Fruit fly (Drosophila melanogaster) whole organism, wandering third instar larva: ENCODE results near the gene mud.

Source experiments
- Abd-B ChIP-seq: fragments of >200 bp; optimal IDR thresholded peaks from 2 replicates; lab custom pipeline; 2017; ENCODE audit warnings: missing biosample characterization, missing genetic modification characterization
- CG32264 ChIP-seq: fragments of 200-800 bp; sonication (Bioruptor generic); optimal IDR thresholded peaks from 2 replicates; lab custom pipeline; 2016; ENCODE audit warnings: missing biosample characterization, missing genetic modification characterization
- CG9705 ChIP-seq: fragments of 200-800 bp; sonication (Bioruptor generic); optimal IDR thresholded peaks from 2 replicates; lab custom pipeline; 2018; ENCODE audit warnings: missing biosample characterization, mild to moderate bottlenecking, missing genetic modification characterization
- CrebA ChIP-seq: fragments of 200-800 bp; sonication (Bioruptor generic); optimal IDR thresholded peaks from 2 replicates; lab custom pipeline; 2016; ENCODE audit warnings: missing biosample characterization, mild to moderate bottlenecking, missing genetic modification characterization, borderline replicate concordance
- Dfd ChIP-seq: fragments of >200 bp; optimal IDR thresholded peaks from 2 replicates; lab custom pipeline; 2017; ENCODE audit warnings: missing biosample characterization, missing genetic modification characterization
- Dif ChIP-seq: fragments of 200-275, 200-300 bp; sonication (Bioruptor generic); optimal IDR thresholded peaks from 2 replicates; lab custom pipeline; 2018; ENCODE audit warnings: missing biosample characterization, missing genetic modification characterization; ENCODE audit not compliant: partially characterized antibody
- GATAd ChIP-seq: sonication (Bioruptor generic); optimal IDR thresholded peaks from 2 replicates; lab custom pipeline; 2016; ENCODE audit warnings: missing biosample characterization, missing genetic modification characterization
- HLH106 ChIP-seq: fragments of 200-800 bp; optimal IDR thresholded peaks from 3 replicates; lab custom pipeline; 2019; ENCODE audit warnings: missing biosample characterization, mild to moderate bottlenecking, missing genetic modification characterization, moderate library complexity
- Hnf4 ChIP-seq: fragments of 200-800 bp; sonication (Bioruptor generic); optimal IDR thresholded peaks from 2 replicates; lab custom pipeline; 2016; ENCODE audit warnings: missing biosample characterization, mild to moderate bottlenecking, missing genetic modification characterization
- Hr78 ChIP-seq: fragments of >200 bp; optimal IDR thresholded peaks from 2 replicates; lab custom pipeline; 2017; ENCODE audit warnings: missing biosample characterization, missing genetic modification characterization
- Hr83 ChIP-seq: fragments of 200-300 bp; sonication (Bioruptor generic); optimal IDR thresholded peaks from 2 replicates; lab custom pipeline; 2016; ENCODE audit warnings: missing biosample characterization, mild to moderate bottlenecking, missing genetic modification characterization, moderate library complexity; ENCODE audit not compliant: poor library complexity, severe bottlenecking
- Jra ChIP-seq: sonication (Bioruptor generic); optimal IDR thresholded peaks from 2 replicates; lab custom pipeline; 2016; ENCODE audit warnings: missing biosample characterization, missing genetic modification characterization
- Mio ChIP-seq: sonication (Bioruptor generic); optimal IDR thresholded peaks from 2 replicates; lab custom pipeline; 2016; ENCODE audit warnings: missing biosample characterization, missing genetic modification characterization
- Myc ChIP-seq: fragments of >200 bp; optimal IDR thresholded peaks from 2 replicates; lab custom pipeline; 2017
- N ChIP-seq: fragments of >200 bp; optimal IDR thresholded peaks from 2 replicates; lab custom pipeline; 2018; ENCODE audit warnings: missing biosample characterization, missing external identifiers, missing genetic modification characterization
- OdsH ChIP-seq: fragments of 200-800 bp; sonication (Bioruptor generic); optimal IDR thresholded peaks from 2 replicates; lab custom pipeline; 2016; ENCODE audit warnings: missing biosample characterization, mild to moderate bottlenecking, missing genetic modification characterization
- Rel ChIP-seq, 2 experiments: fragments of 200-800 bp; sonication (Bioruptor generic) in 1 of 2; optimal IDR thresholded peaks; 2 replicates in 1 of 2; 3 replicates in 1 of 2; lab custom pipeline; 2016 to 2019; ENCODE audit warnings: mild to moderate bottlenecking in 2 of 2, missing biosample characterization in 2 of 2, missing genetic modification characterization in 2 of 2, moderate library complexity in 1 of 2
- Sp1 ChIP-seq: fragments of 200-800 bp; sonication (Bioruptor generic); optimal IDR thresholded peaks from 3 replicates; lab custom pipeline; 2019; ENCODE audit warnings: missing biosample characterization, mild to moderate bottlenecking, missing genetic modification characterization, moderate library complexity
- Vsx2 ChIP-seq: fragments of 200-300, 225-300 bp; sonication (Bioruptor generic); optimal IDR thresholded peaks from 2 replicates; lab custom pipeline; 2018; ENCODE audit warnings: missing biosample characterization, missing genetic modification characterization; ENCODE audit not compliant: partially characterized antibody
- br ChIP-seq: fragments of 200-800 bp; sonication (Bioruptor generic); optimal IDR thresholded peaks from 2 replicates; lab custom pipeline; 2016; ENCODE audit warnings: missing biosample characterization, missing genetic modification characterization
- brk ChIP-seq: fragments of 200-800 bp; sonication (Bioruptor generic); optimal IDR thresholded peaks from 2 replicates; lab custom pipeline; 2016; ENCODE audit warnings: missing biosample characterization, mild to moderate bottlenecking, missing genetic modification characterization
- dl ChIP-seq, 2 experiments: fragments of 175-275, 200-275 bp in 1 of 2; fragments of 200-275 bp in 1 of 2; sonication (Bioruptor generic); optimal IDR thresholded peaks; lab custom pipeline; 2018; ENCODE audit warnings: mild to moderate bottlenecking in 2 of 2, missing biosample characterization in 2 of 2, missing genetic modification characterization in 2 of 2, moderate library complexity in 2 of 2; ENCODE audit not compliant: partially characterized antibody in 2 of 2, insufficient read depth in 1 of 2
- dmrt93B ChIP-seq: fragments of 200-800 bp; sonication (Bioruptor generic); optimal IDR thresholded peaks from 2 replicates; lab custom pipeline; 2018; ENCODE audit warnings: missing biosample characterization, mild to moderate bottlenecking, missing genetic modification characterization
- dsf ChIP-seq: sonication (Bioruptor generic); optimal IDR thresholded peaks from 2 replicates; lab custom pipeline; 2016; ENCODE audit warnings: missing biosample characterization, missing genetic modification characterization, borderline replicate concordance
- ey ChIP-seq: fragments of 200-800 bp; sonication (Bioruptor generic); optimal IDR thresholded peaks from 2 replicates; lab custom pipeline; 2016; ENCODE audit warnings: missing biosample characterization, missing genetic modification characterization
- foxo ChIP-seq, 2 experiments: fragments of 200-800 bp; sonication (Bioruptor generic); optimal IDR thresholded peaks; 2 replicates in 1 of 2; 3 replicates in 1 of 2; lab custom pipeline; 2016 to 2017; ENCODE audit warnings: missing biosample characterization in 2 of 2, missing genetic modification characterization in 2 of 2
- fru ChIP-seq: fragments of 200-800 bp; sonication (Bioruptor generic); optimal IDR thresholded peaks from 3 replicates; lab custom pipeline; 2016; ENCODE audit warnings: missing biosample characterization, mild to moderate bottlenecking, missing genetic modification characterization
- h ChIP-seq: fragments of 200-800 bp; sonication (Bioruptor generic); optimal IDR thresholded peaks from 3 replicates; lab custom pipeline; 2016; ENCODE audit warnings: missing biosample characterization, mild to moderate bottlenecking, missing genetic modification characterization
- jim ChIP-seq: fragments of 175-275, 200-325 bp; sonication (Bioruptor generic); optimal IDR thresholded peaks from 2 replicates; lab custom pipeline; 2016; ENCODE audit warnings: missing biosample characterization, mild to moderate bottlenecking, missing genetic modification characterization
- lola ChIP-seq: fragments of >200 bp; optimal IDR thresholded peaks from 2 replicates; lab custom pipeline; 2017; ENCODE audit warnings: missing biosample characterization, missing genetic modification characterization
- pan ChIP-seq: fragments of >200 bp; optimal IDR thresholded peaks from 2 replicates; lab custom pipeline; 2017
- psq ChIP-seq: fragments of 200-800 bp; sonication (Bioruptor generic); optimal IDR thresholded peaks from 3 replicates; lab custom pipeline; 2017; ENCODE audit warnings: missing biosample characterization, mild to moderate bottlenecking, missing genetic modification characterization, moderate library complexity
- rgr ChIP-seq: fragments of 200-800 bp; sonication (Bioruptor generic); optimal IDR thresholded peaks from 3 replicates; lab custom pipeline; 2016; ENCODE audit warnings: missing biosample characterization, mild to moderate bottlenecking, missing genetic modification characterization
- sage ChIP-seq: fragments of 200-800 bp; sonication (Bioruptor generic); optimal IDR thresholded peaks from 2 replicates; lab custom pipeline; 2016; ENCODE audit warnings: missing biosample characterization, mild to moderate bottlenecking, missing genetic modification characterization
- sv ChIP-seq: fragments of 200-800 bp; sonication (Bioruptor generic); optimal IDR thresholded peaks from 3 replicates; lab custom pipeline; 2016; ENCODE audit warnings: missing biosample characterization, missing genetic modification characterization
- tai ChIP-seq: sonication (Bioruptor generic); optimal IDR thresholded peaks from 2 replicates; lab custom pipeline; 2016; ENCODE audit warnings: missing biosample characterization, missing genetic modification characterization
- usp ChIP-seq: fragments of >200 bp; optimal IDR thresholded peaks from 2 replicates; lab custom pipeline; 2017; ENCODE audit warnings: missing biosample characterization, missing genetic modification characterization
- woc ChIP-seq: sonication (Bioruptor generic); optimal IDR thresholded peaks from 2 replicates; lab custom pipeline; 2016; ENCODE audit warnings: missing biosample characterization, mild to moderate bottlenecking, missing genetic modification characterization

Gene mud

dm6 chrX:14233843-14234337 lies 13.6 kb upstream of the mud start, which contains the start of gene CG42271:
TSS of gene CG42271 (minus strand) at chrX:14234066.
- no peak for TF ChIP-seq brk (GFP tag; lab: Kevin White, UChicago)
- TF ChIP-seq Mio (GFP tag; lab: Kevin White, UChicago), result no peak
- TF ChIP-seq GATAd (GFP tag; lab: Kevin White, UChicago), result peak; percentile 6
- no peak for TF ChIP-seq Myc
- TF ChIP-seq usp (GFP tag; lab: Kevin White, UChicago), result no peak
- no peak for TF ChIP-seq dl (GFP tag; optimal IDR thresholded peaks at IDR 0.05; lab: Kevin White, UChicago; ENCODE audit: insufficient read depth in 1 of 2, partially characterized antibody in 2 of 2)
- no peak for TF ChIP-seq sage
- no peak for TF ChIP-seq Dfd (GFP tag; lab: Kevin White, UChicago)
- TF ChIP-seq sv (GFP tag; lab: Kevin White, UChicago), result no peak
- no peak for TF ChIP-seq dmrt93B
- TF ChIP-seq Hnf4 (GFP tag; lab: Kevin White, UChicago), result no peak
- no peak for TF ChIP-seq woc (GFP tag; lab: Kevin White, UChicago)
- no peak for TF ChIP-seq OdsH (GFP tag; lab: Kevin White, UChicago)
- TF ChIP-seq Jra (GFP tag; lab: Kevin White, UChicago), result no peak
- no peak for TF ChIP-seq CrebA (GFP tag; lab: Kevin White, UChicago)
- TF ChIP-seq br (GFP tag; lab: Kevin White, UChicago), result no peak
- TF ChIP-seq tai (GFP tag; lab: Kevin White, UChicago), result no peak
- TF ChIP-seq Rel (GFP tag; optimal IDR thresholded peaks at IDR 0.05; lab: Kevin White, UChicago), result no peak
- TF ChIP-seq Rel (tag; optimal IDR thresholded peaks at IDR 0.05; lab: Kevin White, UChicago), result peak; percentile 86
- peak; percentile 22 for TF ChIP-seq psq (GFP tag; lab: Kevin White, UChicago)
- no peak for TF ChIP-seq Vsx2 (GFP tag; lab: Kevin White, UChicago)
- peak in 1 of 2 experiments; percentile 44 for TF ChIP-seq foxo (GFP tag; optimal IDR thresholded peaks at IDR 0.05; lab: Kevin White, UChicago)
- no peak for TF ChIP-seq N (GFP tag; lab: Kevin White, UChicago)
- TF ChIP-seq HLH106 (tag; lab: Kevin White, UChicago), result peak; percentile 58
- TF ChIP-seq Hr78 (GFP tag; lab: Kevin White, UChicago), result no peak
- no peak for TF ChIP-seq ey (GFP tag; lab: Kevin White, UChicago)
- no peak for TF ChIP-seq Abd-B (GFP tag; lab: Kevin White, UChicago)
- TF ChIP-seq dsf (GFP tag; lab: Kevin White, UChicago), result no peak
- no peak for TF ChIP-seq jim
- TF ChIP-seq Sp1 (GFP tag; lab: Kevin White, UChicago), result peak; percentile 33
- TF ChIP-seq fru (GFP tag; lab: Kevin White, UChicago), result no peak
- TF ChIP-seq Hr83 (GFP tag; lab: Kevin White, UChicago), result no peak
- no peak for TF ChIP-seq pan (lab: Kevin White, UChicago)
- no peak for TF ChIP-seq h (GFP tag; lab: Kevin White, UChicago)
- TF ChIP-seq CG9705 (GFP tag; lab: Kevin White, UChicago), result peak; percentile 21
- no peak for TF ChIP-seq lola (GFP tag; lab: Kevin White, UChicago)
- no peak for TF ChIP-seq Dif (GFP tag; lab: Kevin White, UChicago)
- peak; percentile 12 for TF ChIP-seq rgr (GFP tag; lab: Kevin White, UChicago)
- no peak for TF ChIP-seq CG32264 (GFP tag; lab: Kevin White, UChicago)
- TF ChIP-seq, all 38 proteins: peak for 8

dm6 chrX:14234468-14234867 lies 13.1 kb upstream of the mud start:
- no peak for TF ChIP-seq Mio (GFP tag; lab: Kevin White, UChicago)
